Worm (Caenorhabditis elegans): ENCODE measurements around the gene srab-1.

DNA sequence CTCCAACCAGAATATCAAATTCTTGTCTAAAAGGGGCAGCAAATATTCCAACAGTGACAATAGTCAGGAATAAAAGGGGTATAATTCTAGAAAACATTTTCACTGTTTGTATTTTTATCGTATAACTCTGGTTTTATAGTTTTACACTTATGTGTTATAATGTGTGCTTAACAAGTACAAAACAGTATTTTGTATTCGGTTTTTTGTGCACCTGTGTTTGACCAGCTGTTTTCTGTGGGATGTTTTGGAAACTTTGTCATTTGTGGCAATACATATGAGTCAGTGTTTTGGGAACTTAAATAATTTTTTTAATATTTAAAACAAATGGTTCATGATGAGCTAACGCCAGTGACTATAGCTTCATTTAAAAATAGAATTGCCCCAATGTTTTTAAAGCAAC lies 44.5 kb upstream of the srab-1 start, which contains the start of gene F14F9.6:
- TF ChIP-seq nhr-237 (tag; optimal IDR thresholded peaks at IDR 0.05) (no peak), elt-3 (tag; optimal IDR thresholded peaks at IDR 0.05) (no peak), lin-13 (tag; optimal IDR thresholded peaks at IDR 0.05) (no peak), pha-4 (tag; optimal IDR thresholded peaks at IDR 0.05) (no peak), nhr-12 (tag; optimal IDR thresholded peaks at IDR 0.05) (no peak), blmp-1 (tag; optimal IDR thresholded peaks at IDR 0.05) (no peak), lin-32 (GFP tag; optimal IDR thresholded peaks at IDR 0.05) (no peak), nhr-76 (tag; optimal IDR thresholded peaks at IDR 0.05) (no peak), drap-1 (GFP tag; optimal IDR thresholded peaks at IDR 0.05) (no peak), unc-62 (GFP tag; optimal IDR thresholded peaks at IDR 0.05) (no peak), ztf-11 (tag; optimal IDR thresholded peaks at IDR 0.05) (no peak), cnd-1 (tag; optimal IDR thresholded peaks at IDR 0.05) (no peak)
